Worm (Caenorhabditis elegans) whole organism, young adult: ENCODE measurements around the gene F25B4.7.

ENCODE experiments used
- B0336.3 ChIP-seq: fragments of 200-800 bp; sonication (Bioruptor generic); IDR thresholded peaks from 2 replicates; pipeline ENCODE4 v1.3.6; 2022; ENCODE audit warnings: missing genetic modification characterization, missing compliant biosample characterization
- C06A6.2 ChIP-seq: fragments of 200-800 bp; sonication (Bioruptor generic); conservative IDR thresholded peaks from 2 replicates; pipeline ENCODE4 v1.3.6; 2022; ENCODE audit warnings: missing genetic modification characterization, missing compliant biosample characterization
- F37B4.10 ChIP-seq: fragments of 200-800 bp; sonication (Bioruptor generic); IDR thresholded peaks from 2 replicates; pipeline ENCODE4 v1.3.6; 2022; ENCODE audit warnings: missing genetic modification characterization, missing compliant biosample characterization
- Y56A3A.18 ChIP-seq: fragments of 200-800 bp; sonication (Bioruptor generic); IDR thresholded peaks from 2 replicates; pipeline ENCODE4 v1.3.6; 2022; ENCODE audit warnings: missing genetic modification reagents, missing genetic modification characterization, missing compliant biosample characterization
- Y95B8A.8 ChIP-seq: fragments of 200-800 bp; sonication (Bioruptor generic); IDR thresholded peaks from 2 replicates; pipeline ENCODE4 v1.3.6; 2022; ENCODE audit warnings: missing genetic modification reagents, missing genetic modification characterization, missing compliant biosample characterization
- attf-3 ChIP-seq: fragments of 200-800 bp; sonication (Bioruptor generic); conservative IDR thresholded peaks from 2 replicates; pipeline ENCODE4 v1.3.6; 2022; ENCODE audit warnings: missing genetic modification reagents, missing genetic modification characterization, missing compliant biosample characterization
- cebp-1 ChIP-seq, 2 experiments: fragments of 200-800 bp in 1 of 2; sonication (Bioruptor generic) in 1 of 2; sonication (generic microtip) in 1 of 2; IDR thresholded peaks in 1 of 2; optimal IDR thresholded peaks in 1 of 2; 2 replicates each; pipeline versions ENCODE4 v1.3.6 to Lab custom; 2017 to 2022; ENCODE audit warnings: missing compliant biosample characterization in 2 of 2, missing genetic modification characterization in 2 of 2, mild to moderate bottlenecking in 1 of 2, missing genetic modification reagents in 1 of 2, moderate library complexity in 1 of 2
- ceh-27 ChIP-seq: fragments of 200-800 bp; sonication (Bioruptor generic); optimal IDR thresholded peaks from 2 replicates; lab custom pipeline; 2018; ENCODE audit warnings: mild to moderate bottlenecking, missing genetic modification characterization, moderate library complexity, missing compliant biosample characterization
- ceh-58 ChIP-seq: fragments of 200-800 bp; sonication (Bioruptor generic); IDR thresholded peaks from 2 replicates; pipeline ENCODE4 v1.3.6; 2022; ENCODE audit warnings: missing genetic modification characterization, missing compliant biosample characterization
- dpl-1 ChIP-seq: fragments of 150-350 bp; optimal IDR thresholded peaks from 2 replicates; lab custom pipeline; 2014; ENCODE audit warnings: missing biosample characterization, missing genetic modification reagents, missing genetic modification characterization
- egl-44 ChIP-seq: fragments of 200-800 bp; sonication (Bioruptor generic); IDR thresholded peaks from 2 replicates; pipeline ENCODE4 v1.3.6; 2022; ENCODE audit warnings: missing genetic modification reagents, missing genetic modification characterization, missing compliant biosample characterization
- hlh-26 ChIP-seq: fragments of 200-800 bp; sonication (Bioruptor generic); conservative IDR thresholded peaks from 2 replicates; pipeline ENCODE4 v1.3.6; 2022; ENCODE audit warnings: missing genetic modification reagents, missing genetic modification characterization, missing compliant biosample characterization
- hsf-1 ChIP-seq: fragments of 200-800 bp; sonication (Bioruptor generic); IDR thresholded peaks from 2 replicates; pipeline ENCODE4 v1.3.6; 2022; ENCODE audit warnings: missing genetic modification reagents, missing genetic modification characterization, missing compliant biosample characterization
- lin-54 ChIP-seq: fragments of 200-800 bp; sonication (Bioruptor generic); optimal IDR thresholded peaks from 2 replicates; lab custom pipeline; 2018; ENCODE audit warnings: mild to moderate bottlenecking, missing genetic modification characterization, missing compliant biosample characterization
- lir-1 ChIP-seq: fragments of 200-800 bp; sonication (Bioruptor generic); conservative IDR thresholded peaks from 2 replicates; pipeline ENCODE4 v1.3.6; 2022; ENCODE audit warnings: missing genetic modification reagents, missing genetic modification characterization, missing compliant biosample characterization
- lsl-1 ChIP-seq: fragments of 200-800 bp; sonication (Bioruptor generic); optimal IDR thresholded peaks from 2 replicates; lab custom pipeline; 2018; ENCODE audit warnings: mild to moderate bottlenecking, missing genetic modification characterization, moderate library complexity, missing compliant biosample characterization
- lsy-27 ChIP-seq: sonication (generic microtip); optimal IDR thresholded peaks from 2 replicates; lab custom pipeline; 2017; ENCODE audit warnings: missing genetic modification characterization, mild to moderate bottlenecking, missing compliant biosample characterization, antibody characterized with exemption, missing genotype, borderline replicate concordance; ENCODE audit not compliant: insufficient read depth
- madf-3 ChIP-seq: fragments of 200-800 bp; sonication (Bioruptor generic); IDR thresholded peaks from 2 replicates; pipeline ENCODE4 v1.3.6; 2022; ENCODE audit warnings: missing genetic modification reagents, missing genetic modification characterization, missing compliant biosample characterization
- mcd-1 ChIP-seq: fragments of 200-800 bp; sonication (Bioruptor generic); IDR thresholded peaks from 2 replicates; pipeline ENCODE4 v1.3.6; 2022; ENCODE audit warnings: missing genetic modification reagents, missing genetic modification characterization, missing compliant biosample characterization
- mel-28 ChIP-seq: sonication (generic microtip); optimal IDR thresholded peaks from 2 replicates; lab custom pipeline; 2016; ENCODE audit warnings: borderline replicate concordance, mild to moderate bottlenecking, missing genetic modification characterization, missing compliant biosample characterization
- nhr-80 ChIP-seq: sonication (generic microtip); optimal IDR thresholded peaks from 2 replicates; lab custom pipeline; 2016; ENCODE audit warnings: missing genetic modification characterization, missing compliant biosample characterization
- rec-8 ChIP-seq, 2 experiments: sonication (generic microtip); optimal IDR thresholded peaks; 2 replicates each; lab custom pipeline; 2016; ENCODE audit warnings: mild to moderate bottlenecking in 2 of 2, missing genetic modification characterization in 2 of 2, missing genetic modification reagents in 2 of 2, missing genotype in 2 of 2, missing biosample characterization in 1 of 2, missing compliant biosample characterization in 1 of 2, moderate library complexity in 1 of 2
- sdz-38 ChIP-seq: sonication (generic microtip); optimal IDR thresholded peaks from 2 replicates; lab custom pipeline; 2016; ENCODE audit warnings: missing genotype, missing genetic modification characterization, missing compliant biosample characterization
- somi-1 ChIP-seq: fragments of 200-800 bp; sonication (Bioruptor generic); optimal IDR thresholded peaks from 2 replicates; lab custom pipeline; 2018; ENCODE audit warnings: mild to moderate bottlenecking, missing genetic modification characterization, missing compliant biosample characterization
- tlf-1 ChIP-seq: fragments of 200-800 bp; sonication (Bioruptor generic); optimal IDR thresholded peaks from 2 replicates; lab custom pipeline; 2018; ENCODE audit warnings: mild to moderate bottlenecking, missing genetic modification characterization, missing compliant biosample characterization
- zfh-2 ChIP-seq: fragments of 200-800 bp; sonication (Bioruptor generic); conservative IDR thresholded peaks from 2 replicates; pipeline ENCODE4 v1.3.6; 2022; ENCODE audit warnings: missing genetic modification reagents, missing genetic modification characterization, missing compliant biosample characterization
- zim-3 ChIP-seq: sonication (generic microtip); optimal IDR thresholded peaks from 2 replicates; lab custom pipeline; 2017; ENCODE audit warnings: mild to moderate bottlenecking, missing genetic modification characterization, moderate library complexity, missing compliant biosample characterization
- ztf-18 ChIP-seq: sonication (generic microtip); optimal IDR thresholded peaks from 2 replicates; lab custom pipeline; 2016; ENCODE audit warnings: missing genotype, mild to moderate bottlenecking, missing genetic modification characterization, missing compliant biosample characterization

F25B4.7 gene

DNA sequence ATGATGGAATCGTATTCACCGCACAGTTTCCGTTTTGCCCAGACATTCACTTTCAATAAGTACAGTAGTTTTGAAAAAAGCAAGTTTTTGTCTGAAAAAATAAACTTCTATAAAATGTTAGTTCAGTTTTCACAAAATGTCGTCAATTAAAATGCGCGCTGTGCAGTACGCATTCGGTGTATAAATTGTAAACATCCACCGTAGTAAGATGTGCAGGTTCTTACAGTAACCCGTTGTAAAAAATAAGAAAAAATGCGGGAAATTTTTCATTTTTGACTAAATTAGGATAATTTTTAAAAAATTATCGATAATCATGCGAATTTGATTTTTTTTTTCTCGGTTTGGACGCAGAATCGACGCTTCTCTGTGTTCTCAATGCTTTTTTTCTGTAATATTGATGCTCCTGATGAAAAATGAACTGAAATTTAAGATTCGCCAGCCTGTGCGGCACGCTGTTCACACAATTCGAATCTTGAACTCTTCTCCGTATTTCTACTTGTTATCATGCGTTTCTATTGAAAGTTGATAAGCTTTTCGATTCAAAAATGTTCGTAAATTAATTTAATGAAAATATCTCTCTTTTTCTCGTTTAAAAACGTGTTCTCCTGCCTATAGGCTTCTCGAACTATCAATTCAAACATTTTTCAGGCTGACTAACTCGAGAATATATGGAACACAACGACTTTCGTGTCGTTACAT is 30.4 kb upstream of the F25B4.7 start, which contains the start of gene rga-3 (continued):
- TF ChIP-seq attf-3 (GFP tag; lab: Robert Waterston, UW) (peak; percentile 86), C06A6.2 (no peak), B0336.3 (peak; percentile 85), zim-3 (no peak), somi-1 (GFP tag; lab: Kevin White, UChicago) (no peak)

DNA sequence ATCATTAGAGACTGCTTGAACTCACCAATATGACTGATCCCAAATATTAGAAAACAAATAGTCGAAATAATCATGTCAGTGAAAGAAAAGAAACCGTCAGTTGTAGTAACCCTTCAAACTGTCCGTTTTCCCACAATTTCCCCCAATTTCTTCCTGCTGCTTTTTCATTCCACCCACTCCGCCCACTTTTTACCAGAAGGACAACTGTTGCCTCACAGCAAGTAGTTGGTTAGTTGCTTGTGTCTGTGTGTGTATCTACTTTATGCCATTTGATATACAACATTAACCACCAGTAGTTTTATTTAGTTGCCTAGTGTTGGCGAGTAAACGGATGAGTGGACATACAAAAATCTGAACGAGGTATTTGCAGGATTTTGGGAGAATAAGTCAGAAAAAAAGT is 29.5 kb upstream of the F25B4.7 start, which contains the start of gene K09H11.9:
Gene K09H11.9, minus strand, starts transcription at position 101 of the 400 bp plus-strand sequence.
- TF ChIP-seq egl-44 (no peak), madf-3 (GFP tag; lab: Robert Waterston, UW) (0 out of 2 replicates have a peak, but pooled peaks have one; percentile 30)

DNA sequence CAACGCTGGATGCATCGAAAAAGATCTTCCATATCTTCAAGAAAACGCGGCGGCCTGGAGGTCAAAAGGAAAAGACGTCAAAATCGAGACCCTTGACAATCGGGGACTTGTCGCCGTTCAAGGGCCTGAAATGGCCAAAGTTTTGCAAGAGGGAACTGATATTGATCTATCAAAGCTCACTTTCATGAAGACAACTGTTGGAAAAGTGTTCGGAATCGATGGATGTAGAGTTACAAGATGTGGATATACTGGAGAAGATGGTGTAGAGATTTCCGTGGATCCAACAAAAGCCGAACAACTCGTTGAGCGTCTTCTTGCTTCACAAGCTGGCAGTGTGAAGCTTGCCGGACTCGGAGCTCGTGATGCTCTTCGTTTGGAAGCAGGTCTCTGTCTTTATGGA is 26.5 kb upstream of the F25B4.7 start:
- TF ChIP-seq sdz-38 (tag; lab: Kevin White, UChicago) (no peak), hsf-1 (GFP tag; lab: Robert Waterston, UW) (no peak), ceh-58 (no peak), tlf-1 (GFP tag; lab: Kevin White, UChicago) (no peak), ztf-18 (tag; lab: Kevin White, UChicago) (no peak)
- TF ChIP-seq, all 124 proteins: peak for 0

DNA sequence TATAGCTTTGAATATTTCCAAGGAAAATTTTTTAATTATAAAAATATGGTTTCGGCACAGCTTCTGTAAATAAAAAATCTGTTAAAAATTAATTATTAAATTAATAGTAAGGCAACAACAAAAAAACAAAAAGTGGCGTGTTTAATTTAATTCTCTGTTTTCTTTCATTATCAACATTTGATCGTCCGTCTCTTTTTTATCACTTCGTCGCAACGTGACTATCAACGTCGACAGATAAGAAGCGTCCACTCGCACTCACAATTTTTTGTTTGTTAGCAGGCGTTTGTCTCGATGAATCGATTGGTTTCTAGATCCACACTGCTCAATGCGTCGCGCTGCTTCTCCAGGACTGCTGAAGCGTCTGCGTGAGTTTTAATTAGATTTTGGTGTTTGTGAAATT is 25.6 kb upstream of the F25B4.7 start, which contains the start of gene gcst-1:
Gene gcst-1, plus strand, starts transcription at position 277 of the 400 bp plus-strand sequence.
- TF ChIP-seq cebp-1 (GFP tag; IDR thresholded peaks at IDR 0.05; lab: Robert Waterston, UW) = no peak
- peak; percentile 14 for TF ChIP-seq cebp-1 (tag; optimal IDR thresholded peaks at IDR 0.05; lab: Kevin White, UChicago)
- no peak for TF ChIP-seq dpl-1
- TF ChIP-seq nhr-80 = peak; percentile 78
- TF ChIP-seq B0336.3 = 0 out of 2 replicates have a peak, but pooled peaks have one; percentile 17

- TF ChIP-seq zfh-2 (GFP tag; lab: Robert Waterston, UW) (no peak), attf-3 (GFP tag; lab: Robert Waterston, UW) (peak; percentile 70)
These were observed 25.2 kb upstream of the F25B4.7 start for ce11 chrV:5712189-5712588.

DNA sequence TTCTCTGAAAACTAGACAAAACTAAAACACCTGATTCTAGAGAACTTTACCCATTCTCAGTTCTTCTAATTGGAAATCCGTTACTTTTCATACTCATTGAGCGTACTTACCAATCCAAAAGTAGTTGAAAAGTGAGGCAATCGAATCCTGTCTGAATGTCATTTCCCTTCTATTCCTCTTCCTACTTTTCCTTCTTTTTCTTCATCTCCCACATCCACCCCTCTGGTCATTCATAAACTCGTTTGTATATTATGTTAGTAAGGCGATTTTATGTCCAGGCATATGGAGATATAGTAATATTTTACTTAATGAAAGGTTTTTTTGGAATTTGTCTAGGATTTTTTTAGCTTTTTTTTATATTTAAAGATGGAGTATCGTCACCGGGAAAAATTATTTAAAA is 21.3 kb upstream of the F25B4.7 start:
- TF ChIP-seq mel-28 (tag; lab: Kevin White, UChicago) (no peak), hlh-26 (GFP tag; lab: Robert Waterston, UW) (no peak), mcd-1 (GFP tag; lab: Robert Waterston, UW) (no peak), lsy-27 (tag; lab: Kevin White, UChicago) (no peak), hsf-1 (GFP tag; lab: Robert Waterston, UW) (no peak), rec-8 (tag; optimal IDR thresholded peaks at IDR 0.05; lab: Kevin White, UChicago) (no peak), Y95B8A.8 (GFP tag; lab: Robert Waterston, UW) (no peak), lsl-1 (GFP tag; lab: Kevin White, UChicago) (no peak), lir-1 (GFP tag; lab: Robert Waterston, UW) (no peak), lin-54 (no peak), sdz-38 (tag; lab: Kevin White, UChicago) (no peak), ceh-27 (GFP tag; lab: Kevin White, UChicago) (no peak), F37B4.10 (no peak), Y56A3A.18 (GFP tag; lab: Robert Waterston, UW) (no peak)
